Worm (Caenorhabditis elegans): ENCODE measurements around the gene cpr-6.

DNA sequence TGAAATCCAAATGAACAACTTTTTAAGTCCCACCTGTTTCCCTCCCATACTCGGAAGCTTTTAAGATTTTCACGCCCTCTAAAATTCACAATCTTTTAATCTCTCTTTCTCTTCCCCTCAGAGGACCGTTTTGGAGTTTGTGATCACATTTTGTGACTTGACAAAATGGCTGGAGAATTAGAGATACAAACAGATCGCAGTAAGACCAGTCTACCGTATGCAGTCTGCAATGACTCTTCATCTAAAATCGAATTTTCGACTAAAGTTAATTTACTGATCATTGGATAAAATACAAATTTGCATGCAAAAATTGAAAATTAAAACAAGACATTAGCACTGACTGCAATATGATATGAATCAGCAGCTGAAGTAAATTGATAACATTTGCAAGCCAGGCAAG, 34.5 kb downstream of the cpr-6 start:
- TF ChIP-seq jun-1 (tag; optimal IDR thresholded peaks at IDR 0.05), result no peak
- no peak for TF ChIP-seq aly-2 (tag; optimal IDR thresholded peaks at IDR 0.05)
- no peak for TF ChIP-seq unc-62 (GFP tag; optimal IDR thresholded peaks at IDR 0.05)
- no peak for TF ChIP-seq fos-1 (tag; optimal IDR thresholded peaks at IDR 0.05)
- TF ChIP-seq elt-2 (tag; optimal IDR thresholded peaks at IDR 0.05), result peak; percentile 29

All from whole organism, L3 larva.